Worm (Caenorhabditis elegans) whole organism, young adult: Measurements from ENCODE around the gene Y39G8B.2.

Source experiments
- D2030.7 ChIP-seq: fragments of 200-800 bp; sonication (Bioruptor generic); IDR thresholded peaks from 2 replicates; pipeline ENCODE4 v1.3.6; 2022; ENCODE audit warnings: missing genetic modification reagents, missing genetic modification characterization, missing compliant biosample characterization
- F33H1.4 ChIP-seq: fragments of 200-800 bp; sonication (Bioruptor generic); IDR thresholded peaks from 2 replicates; pipeline ENCODE4 v1.3.6; 2022; ENCODE audit warnings: missing genetic modification reagents, missing genetic modification characterization, missing compliant biosample characterization
- F49E8.2 ChIP-seq: sonication (generic microtip); optimal IDR thresholded peaks from 3 replicates; lab custom pipeline; 2017; ENCODE audit warnings: missing genetic modification characterization, mild to moderate bottlenecking, missing compliant biosample characterization, antibody characterized with exemption, moderate library complexity; ENCODE audit not compliant: insufficient read depth
- K12H6.12 ChIP-seq: fragments of 200-800 bp; sonication (Bioruptor generic); optimal IDR thresholded peaks from 2 replicates; lab custom pipeline; 2018; ENCODE audit warnings: mild to moderate bottlenecking, missing genetic modification characterization, missing compliant biosample characterization
- T07F8.4 ChIP-seq: sonication (generic microtip); optimal IDR thresholded peaks from 2 replicates; lab custom pipeline; 2016; ENCODE audit warnings: mild to moderate bottlenecking, missing genetic modification characterization, moderate library complexity, missing compliant biosample characterization
- attf-3 ChIP-seq: fragments of 200-800 bp; sonication (Bioruptor generic); conservative IDR thresholded peaks from 2 replicates; pipeline ENCODE4 v1.3.6; 2022; ENCODE audit warnings: missing genetic modification reagents, missing genetic modification characterization, missing compliant biosample characterization
- attf-6 ChIP-seq: fragments of 200-800 bp; sonication (Bioruptor generic); IDR thresholded peaks from 2 replicates; pipeline ENCODE4 v1.3.6; 2022; ENCODE audit warnings: missing genetic modification reagents, missing genetic modification characterization, missing compliant biosample characterization
- cebp-1 ChIP-seq, 2 experiments: fragments of 200-800 bp in 1 of 2; sonication (Bioruptor generic) in 1 of 2; sonication (generic microtip) in 1 of 2; IDR thresholded peaks in 1 of 2; optimal IDR thresholded peaks in 1 of 2; 2 replicates each; pipeline versions ENCODE4 v1.3.6 to Lab custom; 2017 to 2022; ENCODE audit warnings: missing compliant biosample characterization in 2 of 2, missing genetic modification characterization in 2 of 2, mild to moderate bottlenecking in 1 of 2, missing genetic modification reagents in 1 of 2, moderate library complexity in 1 of 2
- ceh-58 ChIP-seq: fragments of 200-800 bp; sonication (Bioruptor generic); IDR thresholded peaks from 2 replicates; pipeline ENCODE4 v1.3.6; 2022; ENCODE audit warnings: missing genetic modification characterization, missing compliant biosample characterization
- dpff-1 ChIP-seq: sonication (generic microtip); optimal IDR thresholded peaks from 2 replicates; lab custom pipeline; 2017; ENCODE audit warnings: mild to moderate bottlenecking, missing genetic modification characterization, missing compliant biosample characterization
- hmg-1.2 ChIP-seq: fragments of 200-800 bp; sonication (Bioruptor generic); IDR thresholded peaks from 2 replicates; pipeline ENCODE4 v1.3.6; 2022; ENCODE audit warnings: missing genetic modification reagents, missing genetic modification characterization, missing compliant biosample characterization
- hmg-20 ChIP-seq: fragments of 200-800 bp; sonication (Bioruptor generic); IDR thresholded peaks from 2 replicates; pipeline ENCODE4 v1.3.6; 2022; ENCODE audit warnings: missing genetic modification reagents, missing genetic modification characterization, missing compliant biosample characterization
- hsf-1 ChIP-seq: fragments of 200-800 bp; sonication (Bioruptor generic); IDR thresholded peaks from 2 replicates; pipeline ENCODE4 v1.3.6; 2022; ENCODE audit warnings: missing genetic modification reagents, missing genetic modification characterization, missing compliant biosample characterization
- lin-26 ChIP-seq: fragments of 200-800 bp; sonication (Bioruptor generic); IDR thresholded peaks from 2 replicates; pipeline ENCODE4 v1.3.6; 2022; ENCODE audit warnings: missing genetic modification reagents, missing genetic modification characterization, missing compliant biosample characterization
- lin-54 ChIP-seq: fragments of 200-800 bp; sonication (Bioruptor generic); optimal IDR thresholded peaks from 2 replicates; lab custom pipeline; 2018; ENCODE audit warnings: mild to moderate bottlenecking, missing genetic modification characterization, missing compliant biosample characterization
- lsy-27 ChIP-seq: sonication (generic microtip); optimal IDR thresholded peaks from 2 replicates; lab custom pipeline; 2017; ENCODE audit warnings: missing genetic modification characterization, mild to moderate bottlenecking, missing compliant biosample characterization, antibody characterized with exemption, missing genotype, borderline replicate concordance; ENCODE audit not compliant: insufficient read depth
- madf-6 ChIP-seq: fragments of 200-800 bp; sonication (Bioruptor generic); IDR thresholded peaks from 2 replicates; pipeline ENCODE4 v1.3.6; 2022; ENCODE audit warnings: missing genetic modification reagents, missing genetic modification characterization, missing compliant biosample characterization
- madf-8 ChIP-seq: fragments of 200-800 bp; sonication (Bioruptor generic); conservative IDR thresholded peaks from 2 replicates; pipeline ENCODE4 v1.3.6; 2022; ENCODE audit warnings: missing genetic modification reagents, missing genetic modification characterization, missing compliant biosample characterization
- mcd-1 ChIP-seq: fragments of 200-800 bp; sonication (Bioruptor generic); IDR thresholded peaks from 2 replicates; pipeline ENCODE4 v1.3.6; 2022; ENCODE audit warnings: missing genetic modification reagents, missing genetic modification characterization, missing compliant biosample characterization
- pbrm-1 ChIP-seq: fragments of 200-800 bp; sonication (Bioruptor generic); IDR thresholded peaks from 2 replicates; pipeline ENCODE4 v1.3.6; 2022; ENCODE audit warnings: missing genetic modification reagents, missing genetic modification characterization, missing compliant biosample characterization
- rcor-1 ChIP-seq: fragments of 200-800 bp; sonication (Bioruptor generic); IDR thresholded peaks from 2 replicates; pipeline ENCODE4 v1.3.6; 2022; ENCODE audit warnings: missing genetic modification reagents, missing genetic modification characterization, missing compliant biosample characterization
- snpc-1.1 ChIP-seq: sonication (generic microtip); optimal IDR thresholded peaks from 2 replicates; lab custom pipeline; 2017; ENCODE audit warnings: missing genetic modification characterization, mild to moderate bottlenecking, missing compliant biosample characterization, antibody characterized with exemption, moderate library complexity, missing genotype, missing genetic modification reagents; ENCODE audit not compliant: insufficient read depth
- snpc-3.4 ChIP-seq: sonication (generic microtip); optimal IDR thresholded peaks from 2 replicates; lab custom pipeline; 2017; ENCODE audit warnings: missing genetic modification characterization, mild to moderate bottlenecking, missing compliant biosample characterization, antibody characterized with exemption, moderate library complexity, missing genotype, missing genetic modification reagents
- snpc-4 ChIP-seq, 5 experiments: fragments of 150-350 bp in 1 of 5; sonication (generic microtip) in 4 of 5; optimal IDR thresholded peaks; 2 replicates each; lab custom pipeline; 2014 to 2018; ENCODE audit warnings: missing genetic modification characterization in 5 of 5, missing biosample characterization in 3 of 5, antibody characterized with exemption in 2 of 5, mild to moderate bottlenecking in 2 of 5, missing compliant biosample characterization in 2 of 5, missing genotype in 2 of 5, moderate library complexity in 2 of 5, missing genetic modification reagents in 1 of 5
- tbp1 ChIP-seq: fragments of 200-800 bp; sonication (Bioruptor generic); optimal IDR thresholded peaks from 2 replicates; lab custom pipeline; 2018; ENCODE audit warnings: mild to moderate bottlenecking, missing genetic modification characterization, missing compliant biosample characterization
- tbx-9 ChIP-seq: sonication (generic microtip); optimal IDR thresholded peaks from 2 replicates; lab custom pipeline; 2016; ENCODE audit warnings: borderline replicate concordance, missing genetic modification characterization, inconsistent platforms, missing compliant biosample characterization
- unc-130 ChIP-seq: sonication (generic microtip); optimal IDR thresholded peaks from 2 replicates; lab custom pipeline; 2016; ENCODE audit warnings: missing genetic modification reagents, missing genetic modification characterization, missing compliant biosample characterization
- unc-62 ChIP-seq: fragments of 150-350 bp; optimal IDR thresholded peaks from 2 replicates; lab custom pipeline; 2014; ENCODE audit warnings: missing biosample characterization, missing genetic modification reagents, missing genetic modification characterization
- zfh-2 ChIP-seq: fragments of 200-800 bp; sonication (Bioruptor generic); conservative IDR thresholded peaks from 2 replicates; pipeline ENCODE4 v1.3.6; 2022; ENCODE audit warnings: missing genetic modification reagents, missing genetic modification characterization, missing compliant biosample characterization
- ztf-18 ChIP-seq: sonication (generic microtip); optimal IDR thresholded peaks from 2 replicates; lab custom pipeline; 2016; ENCODE audit warnings: missing genotype, mild to moderate bottlenecking, missing genetic modification characterization, missing compliant biosample characterization
- ztf-25 ChIP-seq: fragments of 200-800 bp; sonication (Bioruptor generic); IDR thresholded peaks from 2 replicates; pipeline ENCODE4 v1.3.6; 2022; ENCODE audit warnings: missing genetic modification reagents, missing genetic modification characterization, missing compliant biosample characterization

Y39G8B.2 gene

ce11 chrII:13949290-13949689 is 26.7 kb downstream of the Y39G8B.2 start, which contains the start of gene sre-44:
Gene sre-44 (plus strand): TSS chrII:13949590.
- no peak for TF ChIP-seq tbp1 (GFP tag; lab: Kevin White, UChicago)
- no peak for TF ChIP-seq hsf-1
- TF ChIP-seq dpff-1: no peak
- no peak for TF ChIP-seq lsy-27 (tag; lab: Kevin White, UChicago)
- TF ChIP-seq snpc-3.4 (tag; lab: Kevin White, UChicago): no peak
- no peak for TF ChIP-seq attf-3
- no peak for TF ChIP-seq F49E8.2 (tag; lab: Kevin White, UChicago)
- TF ChIP-seq T07F8.4: no peak
- no peak for TF ChIP-seq unc-130
- no peak for TF ChIP-seq tbx-9 (tag; lab: Kevin White, UChicago)

ce11 chrII:13948777-13949176 is 27.2 kb downstream of the Y39G8B.2 start:
- TF ChIP-seq lin-26 (GFP tag; lab: Robert Waterston, UW) (peak; percentile 60; the same call in 1 of the 2 replicates), attf-6 (GFP tag; lab: Robert Waterston, UW) (peak; percentile 63)
- TF ChIP-seq, all 124 proteins: peak for 2; not testable (repeated sequence) for 122

- TF ChIP-seq snpc-1.1 (tag; lab: Kevin White, UChicago): peak; percentile 87
- peak; percentile 84 for TF ChIP-seq pbrm-1 (GFP tag; lab: Robert Waterston, UW)
- peak; percentile 88 for TF ChIP-seq attf-6 (GFP tag; lab: Robert Waterston, UW)
- peak; percentile 68 for TF ChIP-seq D2030.7 (GFP tag; lab: Robert Waterston, UW)
- peak; percentile 11; the same call in 1 of the 2 replicates for TF ChIP-seq madf-8
- peak; percentile 86 for TF ChIP-seq snpc-4 (GFP tag; optimal IDR thresholded peaks at IDR 0.05; lab: Kevin White, UChicago)
- TF ChIP-seq snpc-4 (tag; optimal IDR thresholded peaks at IDR 0.05; lab: Kevin White, UChicago): peak; percentile 10 to 95 (median 86)
- TF ChIP-seq rcor-1 (GFP tag; lab: Robert Waterston, UW): peak; percentile 58
- TF ChIP-seq hmg-1.2: 0 out of 2 replicates have a peak, but pooled peaks have one; percentile 4
- 0 out of 2 replicates have a peak, but pooled peaks have one; percentile 27 for TF ChIP-seq hmg-20 (GFP tag; lab: Robert Waterston, UW)
- 0 out of 2 replicates have a peak, but pooled peaks have one; percentile 10 for TF ChIP-seq lin-26 (GFP tag; lab: Robert Waterston, UW)
- 0 out of 2 replicates have a peak, but pooled peaks have one; percentile 12 for TF ChIP-seq F33H1.4 (GFP tag; lab: Robert Waterston, UW)
- TF ChIP-seq mcd-1 (GFP tag; lab: Robert Waterston, UW): peak; percentile 47; the same call in 1 of the 2 replicates
- peak; percentile 20 for TF ChIP-seq snpc-3.4 (tag; lab: Kevin White, UChicago)
- TF ChIP-seq madf-6: peak; percentile 77
Measured at ce11 chrII:13946455-13947093, 29.4 kb downstream of the Y39G8B.2 start.

ce11 chrII:13945527-13945926 is 30.5 kb downstream of the Y39G8B.2 start:
- no peak for TF ChIP-seq ceh-58 (GFP tag; lab: Robert Waterston, UW)
- no peak for TF ChIP-seq lin-54
- TF ChIP-seq cebp-1 (GFP tag; IDR thresholded peaks at IDR 0.05; lab: Robert Waterston, UW): peak; percentile 47; the same call in 1 of the 2 replicates
- peak; percentile 88 for TF ChIP-seq cebp-1 (tag; optimal IDR thresholded peaks at IDR 0.05; lab: Kevin White, UChicago)
- TF ChIP-seq T07F8.4: no peak
- TF ChIP-seq hsf-1: no peak
- peak; percentile 48 for TF ChIP-seq unc-62
- 0 out of 2 replicates have a peak, but pooled peaks have one; percentile 30 for TF ChIP-seq zfh-2
- no peak for TF ChIP-seq ztf-25 (GFP tag; lab: Robert Waterston, UW)
- TF ChIP-seq K12H6.12 (tag; lab: Kevin White, UChicago): no peak
- no peak for TF ChIP-seq ztf-18 (tag; lab: Kevin White, UChicago)
- no peak for TF ChIP-seq D2030.7 (GFP tag; lab: Robert Waterston, UW)
